Worm (Caenorhabditis elegans): Measurements from ENCODE around the gene npp-22.

- no peak for TF ChIP-seq egl-27 (tag; optimal IDR thresholded peaks at IDR 0.05)
- no peak for TF ChIP-seq zip-4 (GFP tag; optimal IDR thresholded peaks at IDR 0.05)
- no peak for TF ChIP-seq nhr-237 (tag; optimal IDR thresholded peaks at IDR 0.05)
Measured at ce11 chrV:11779810-11780209, 46.5 kb upstream of the npp-22 start.

All from whole organism, L1 larva.